Fruit fly (Drosophila melanogaster) whole organism: ENCODE results near the gene CycJ.

ENCODE experiments used
- Dll ChIP-seq: fragments of >200 bp; optimal IDR thresholded peaks from 2 replicates; lab custom pipeline; 2017
- psq ChIP-seq: fragments of >200 bp; optimal IDR thresholded peaks from 2 replicates; lab custom pipeline; 2017
- usp ChIP-seq: fragments of >200 bp; optimal IDR thresholded peaks from 2 replicates; lab custom pipeline; 2017; ENCODE audit warnings: missing biosample characterization, missing genetic modification characterization, mixed read lengths

DNA sequence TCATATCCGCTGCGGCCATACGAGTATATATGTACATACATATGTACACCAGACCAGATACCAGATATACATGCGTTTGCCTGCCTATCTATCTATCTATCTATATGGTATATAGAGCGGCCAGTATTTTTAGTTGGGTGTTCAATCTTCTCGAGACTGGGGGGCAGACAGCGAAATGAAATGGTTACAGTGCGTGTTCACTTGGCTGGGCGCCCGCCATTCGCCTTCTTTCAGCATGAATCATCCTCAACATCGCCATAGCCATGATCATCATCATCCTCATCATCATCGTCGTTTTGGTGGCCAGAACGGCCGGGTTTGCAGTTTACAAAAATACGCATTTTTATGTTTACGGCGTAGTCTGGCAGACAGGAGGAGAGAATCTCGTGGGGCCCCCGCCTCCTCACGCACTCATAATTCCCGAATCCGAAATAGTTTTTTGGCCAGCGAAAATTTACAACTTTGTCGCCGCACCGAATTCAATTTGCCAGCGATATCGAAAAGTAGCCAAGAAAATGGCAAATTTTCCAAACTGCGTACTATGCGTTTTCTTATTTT lies 10.1 kb upstream of the CycJ start:
- TF ChIP-seq psq (no peak), usp (GFP tag; lab: Kevin White, UChicago) (no peak), Dll (lab: Kevin White, UChicago) (no peak)
